Fruit fly (Drosophila melanogaster) whole organism: Measurements from ENCODE around the gene LManIII.

Experiments
- CG8478 ChIP-seq: fragments of >200 bp; optimal IDR thresholded peaks from 2 replicates; lab custom pipeline; 2018; ENCODE audit warnings: inconsistent platforms
- Dll ChIP-seq: fragments of >200 bp; optimal IDR thresholded peaks from 2 replicates; lab custom pipeline; 2017
- EcR ChIP-seq, 2 experiments: fragments of >200 bp; optimal IDR thresholded peaks; 2 replicates each; lab custom pipeline; 2017; ENCODE audit warnings: missing biosample characterization in 2 of 2, missing genetic modification characterization in 2 of 2, missing genetic modification reagents in 2 of 2
- pan ChIP-seq: fragments of >200 bp; optimal IDR thresholded peaks from 2 replicates; lab custom pipeline; 2017
- psq ChIP-seq: fragments of >200 bp; optimal IDR thresholded peaks from 2 replicates; lab custom pipeline; 2017
- usp ChIP-seq: fragments of >200 bp; optimal IDR thresholded peaks from 2 replicates; lab custom pipeline; 2017; ENCODE audit warnings: missing biosample characterization, missing genetic modification characterization, mixed read lengths

DNA sequence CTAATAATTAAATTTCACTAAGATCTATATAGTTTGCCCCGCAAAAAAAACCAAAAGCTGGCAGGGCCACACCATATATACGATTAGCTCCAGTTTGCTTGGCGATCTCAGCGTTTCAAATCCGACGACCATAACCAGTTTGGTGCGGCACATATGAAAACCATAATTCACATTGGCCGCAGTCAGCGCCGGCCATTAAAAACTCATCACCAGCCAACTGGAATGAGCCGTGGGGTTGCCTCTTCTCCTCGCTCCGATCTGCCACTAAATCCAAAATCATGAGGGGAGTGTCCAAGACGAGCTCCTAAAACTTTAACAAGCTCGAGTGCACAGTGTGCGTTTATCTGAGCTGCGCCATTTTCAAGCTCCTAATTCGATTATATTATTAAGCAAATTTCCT lies 48.8 kb upstream of the LManIII start:
- TF ChIP-seq pan (lab: Kevin White, UChicago) = no peak
- no peak for TF ChIP-seq usp
- no peak for TF ChIP-seq psq (lab: Kevin White, UChicago)
- no peak for TF ChIP-seq EcR (GFP tag; optimal IDR thresholded peaks at IDR 0.05; lab: Kevin White, UChicago)
- TF ChIP-seq CG8478 = no peak
- TF ChIP-seq Dll (lab: Kevin White, UChicago) = no peak
